Fruit fly (Drosophila melanogaster) whole organism, embryonic: ENCODE measurements around the gene CG16953.
A peak's percentile ranks its signal among the peaks of the same experiment; 100 is the strongest.

ENCODE experiments used
- CG11456 ChIP-seq: fragments of 200-800 bp; sonication (Bioruptor generic); IDR thresholded peaks from 3 replicates; pipeline ENCODE4 v1.3.6; 2022; ENCODE audit warnings: missing biosample characterization, missing genetic modification characterization
- CG12299 ChIP-seq: fragments of 200-800 bp; sonication (Bioruptor generic); optimal IDR thresholded peaks from 2 replicates; lab custom pipeline; 2018; ENCODE audit warnings: missing biosample characterization, mild to moderate bottlenecking, missing genetic modification characterization
- CG1233 ChIP-seq: fragments of 200-800 bp; sonication (Bioruptor generic); optimal IDR thresholded peaks from 4 replicates; lab custom pipeline; 2018; ENCODE audit warnings: missing biosample characterization, mild to moderate bottlenecking, missing genetic modification characterization
- CG13894 ChIP-seq: fragments of 200-800 bp; sonication (Bioruptor generic); optimal IDR thresholded peaks from 3 replicates; lab custom pipeline; 2018; ENCODE audit warnings: missing biosample characterization, mild to moderate bottlenecking, missing genetic modification characterization, moderate library complexity
- CG15073 ChIP-seq: fragments of 200-800 bp; sonication (Bioruptor generic); optimal IDR thresholded peaks from 2 replicates; lab custom pipeline; 2016; ENCODE audit warnings: missing biosample characterization, missing genetic modification characterization
- CG15479 ChIP-seq: fragments of 200-800 bp; sonication (Bioruptor generic); optimal IDR thresholded peaks from 3 replicates; lab custom pipeline; 2019; ENCODE audit warnings: missing biosample characterization, mild to moderate bottlenecking, missing genetic modification characterization, moderate library complexity
- CG16863 ChIP-seq: fragments of 200-800 bp; sonication (Bioruptor generic); optimal IDR thresholded peaks from 3 replicates; lab custom pipeline; 2016; ENCODE audit warnings: missing biosample characterization, missing genetic modification characterization
- CG17912 ChIP-seq: fragments of 200-800 bp; sonication (Bioruptor generic); optimal IDR thresholded peaks from 2 replicates; lab custom pipeline; 2018; ENCODE audit warnings: missing biosample characterization, mild to moderate bottlenecking, missing genetic modification characterization
- CG2199 ChIP-seq: fragments of 200-800 bp; sonication (Bioruptor generic); IDR thresholded peaks from 3 replicates; pipeline ENCODE4 v1.3.6; 2022; ENCODE audit warnings: missing biosample characterization, missing genetic modification characterization
- CG32532 ChIP-seq: fragments of 200-800 bp; sonication (Bioruptor generic); IDR thresholded peaks from 2 replicates; pipeline ENCODE4 v1.3.6; 2022; ENCODE audit warnings: missing biosample characterization, missing genetic modification characterization
- CG42726 ChIP-seq: fragments of 200-800 bp; sonication (Bioruptor generic); IDR thresholded peaks from 2 replicates; pipeline ENCODE4 v1.3.6; 2022; ENCODE audit warnings: missing biosample characterization, missing genetic modification characterization; ENCODE audit not compliant: partially characterized antibody
- CG4404 ChIP-seq: fragments of 200-800 bp; sonication (Bioruptor generic); IDR thresholded peaks from 2 replicates; pipeline ENCODE4 v1.3.6; 2022; ENCODE audit warnings: missing biosample characterization, missing genetic modification characterization
- CG8388 ChIP-seq: fragments of 200-800 bp; sonication (Bioruptor generic); optimal IDR thresholded peaks from 2 replicates; lab custom pipeline; 2019; ENCODE audit warnings: missing biosample characterization, mild to moderate bottlenecking, missing genetic modification characterization, moderate library complexity
- CG9609 ChIP-seq: fragments of 200-800 bp; sonication (Bioruptor generic); optimal IDR thresholded peaks from 3 replicates; lab custom pipeline; 2016; ENCODE audit warnings: missing biosample characterization, missing genetic modification characterization
- Camta ChIP-seq: fragments of 200-800 bp; sonication (Bioruptor generic); optimal IDR thresholded peaks from 2 replicates; lab custom pipeline; 2016; ENCODE audit warnings: missing biosample characterization, missing genetic modification characterization
- D ChIP-seq, 2 experiments: fragments of 200-800 bp in 1 of 2; fragments of >200 bp in 1 of 2; sonication (Bioruptor generic) in 1 of 2; optimal IDR thresholded peaks; 2 replicates in 1 of 2; 3 replicates in 1 of 2; lab custom pipeline; 2017; ENCODE audit warnings: mild to moderate bottlenecking in 1 of 2, missing biosample characterization in 1 of 2, missing genetic modification characterization in 1 of 2, missing genetic modification reagents in 1 of 2
- Drgx ChIP-seq: fragments of 200-800 bp; sonication (Bioruptor generic); IDR thresholded peaks from 2 replicates; pipeline ENCODE4 v1.3.6; 2022; ENCODE audit warnings: missing biosample characterization, missing genetic modification characterization
- E2f1 ChIP-seq: fragments of 200-800 bp; sonication (Bioruptor generic); IDR thresholded peaks from 2 replicates; pipeline ENCODE4 v1.3.6; 2022; ENCODE audit warnings: missing biosample characterization, missing genetic modification characterization
- Ets65A ChIP-seq: fragments of 200-800 bp; sonication (Bioruptor generic); peaks from one replicate; lab custom pipeline; 2016; ENCODE audit warnings: missing biosample characterization, missing genetic modification characterization
- Lpt ChIP-seq: fragments of >200 bp; optimal IDR thresholded peaks from 2 replicates; lab custom pipeline; 2018; ENCODE audit warnings: missing biosample characterization, missing genetic modification characterization
- Med ChIP-seq: fragments of 200-800 bp; sonication (Bioruptor generic); peaks from one replicate; lab custom pipeline; 2016; ENCODE audit warnings: missing biosample characterization, missing genetic modification characterization, mild to moderate bottlenecking, inconsistent platforms, moderate library complexity
- NfI ChIP-seq: fragments of 200-800 bp; sonication (Bioruptor generic); optimal IDR thresholded peaks from 3 replicates; lab custom pipeline; 2018; ENCODE audit warnings: missing biosample characterization, mild to moderate bottlenecking, missing genetic modification characterization, moderate library complexity
- Stat92E ChIP-seq, 3 experiments: fragments of >200 bp in 2 of 3; fragments of 200-800 bp in 1 of 3; sonication (Bioruptor generic) in 1 of 3; optimal IDR thresholded peaks; 2 replicates each; lab custom pipeline; 2017 to 2019; ENCODE audit warnings: missing biosample characterization in 3 of 3, missing genetic modification characterization in 3 of 3, mild to moderate bottlenecking in 1 of 3, moderate library complexity in 1 of 3
- Vsx1 ChIP-seq: fragments of 200-800 bp; sonication (Bioruptor generic); optimal IDR thresholded peaks from 2 replicates; lab custom pipeline; 2017; ENCODE audit warnings: missing biosample characterization, mild to moderate bottlenecking, missing genetic modification characterization, missing genetic modification reagents
- ase ChIP-seq: fragments of 200-800 bp; sonication (Bioruptor generic); IDR thresholded peaks from 3 replicates; pipeline ENCODE4 v1.3.6; 2022; ENCODE audit warnings: missing biosample characterization, missing genetic modification characterization
- cad ChIP-seq: fragments of >200 bp; optimal IDR thresholded peaks from 2 replicates; lab custom pipeline; 2017; ENCODE audit warnings: missing biosample characterization, missing genetic modification characterization
- crol ChIP-seq: fragments of 200-800 bp; sonication (Bioruptor generic); IDR thresholded peaks from 2 replicates; pipeline ENCODE4 v1.3.6; 2022; ENCODE audit warnings: missing biosample characterization, missing genetic modification characterization
- cwo ChIP-seq: fragments of 200-800 bp; sonication (Bioruptor generic); optimal IDR thresholded peaks from 3 replicates; lab custom pipeline; 2017; ENCODE audit warnings: missing biosample characterization, missing genetic modification characterization, mild to moderate bottlenecking, moderate library complexity, missing genetic modification reagents
- dmrt11E ChIP-seq: fragments of 200-800 bp; sonication (Bioruptor generic); optimal IDR thresholded peaks from 3 replicates; lab custom pipeline; 2018; ENCODE audit warnings: missing biosample characterization, mild to moderate bottlenecking, missing genetic modification characterization, moderate library complexity
- gce ChIP-seq: fragments of 200-800 bp; sonication (Bioruptor generic); IDR thresholded peaks from 3 replicates; pipeline ENCODE4 v1.3.6; 2022; ENCODE audit warnings: missing biosample characterization, missing genetic modification characterization
- grn ChIP-seq: fragments of 200-800 bp; sonication (Bioruptor generic); optimal IDR thresholded peaks from 3 replicates; lab custom pipeline; 2017; ENCODE audit warnings: missing biosample characterization, missing genetic modification characterization
- gt ChIP-seq: fragments of 200-800 bp; sonication (Bioruptor generic); IDR thresholded peaks from 2 replicates; pipeline ENCODE4 v1.3.6; 2022; ENCODE audit warnings: missing biosample characterization, missing genetic modification characterization
- insv ChIP-seq, 2 experiments: fragments of 200-800 bp; sonication (Bioruptor generic); optimal IDR thresholded peaks; 3 replicates each; lab custom pipeline; 2016 to 2018; ENCODE audit warnings: missing biosample characterization in 2 of 2, missing genetic modification characterization in 2 of 2
- inv ChIP-seq: fragments of 200-800 bp; sonication (Bioruptor generic); IDR thresholded peaks from 2 replicates; pipeline ENCODE4 v1.3.6; 2022; ENCODE audit warnings: missing biosample characterization, missing genetic modification characterization; ENCODE audit not compliant: partially characterized antibody
- kni ChIP-seq: fragments of 200-800 bp; sonication (Bioruptor generic); optimal IDR thresholded peaks from 3 replicates; lab custom pipeline; 2017; ENCODE audit warnings: mild to moderate bottlenecking, missing biosample characterization, missing genetic modification reagents, missing genetic modification characterization
- nau ChIP-seq: fragments of 200-800 bp; sonication (Bioruptor generic); optimal IDR thresholded peaks from 3 replicates; lab custom pipeline; 2017; ENCODE audit warnings: missing biosample characterization, mild to moderate bottlenecking, missing genetic modification characterization, missing genetic modification reagents
- nom ChIP-seq: fragments of 200-800 bp; sonication (Bioruptor generic); optimal IDR thresholded peaks from 2 replicates; lab custom pipeline; 2017; ENCODE audit warnings: missing biosample characterization, missing genetic modification characterization, mild to moderate bottlenecking, moderate library complexity, missing genetic modification reagents
- oc ChIP-seq: fragments of 200-800 bp; sonication (Bioruptor generic); optimal IDR thresholded peaks from 2 replicates; lab custom pipeline; 2018; ENCODE audit warnings: missing biosample characterization, mild to moderate bottlenecking, missing genetic modification characterization, moderate library complexity
- pros ChIP-seq: fragments of 200-800 bp; sonication (Bioruptor generic); optimal IDR thresholded peaks from 3 replicates; lab custom pipeline; 2019; ENCODE audit warnings: missing biosample characterization, mild to moderate bottlenecking, missing genetic modification characterization, moderate library complexity
- sima ChIP-seq: fragments of 200-800 bp; sonication (Bioruptor generic); optimal IDR thresholded peaks from 2 replicates; lab custom pipeline; 2016; ENCODE audit warnings: missing biosample characterization, missing genetic modification characterization
- tll ChIP-seq, 2 experiments: fragments of 200-800 bp in 1 of 2; fragments of >200 bp in 1 of 2; sonication (Bioruptor generic) in 1 of 2; optimal IDR thresholded peaks; 2 replicates each; lab custom pipeline; 2017 to 2019; ENCODE audit warnings: missing biosample characterization in 2 of 2, missing genetic modification characterization in 2 of 2, mild to moderate bottlenecking in 1 of 2, moderate library complexity in 1 of 2
- ttk ChIP-seq: fragments of 200-800 bp; sonication (Bioruptor generic); IDR thresholded peaks from 2 replicates; pipeline ENCODE4 v2.1.2; 2022; ENCODE audit warnings: missing biosample characterization, missing genetic modification characterization
- vfl ChIP-seq: fragments of 200-800 bp; sonication (Bioruptor generic); optimal IDR thresholded peaks from 2 replicates; lab custom pipeline; 2016; ENCODE audit warnings: missing biosample characterization, missing genetic modification characterization
- vvl ChIP-seq: fragments of 200-800 bp; sonication (Bioruptor generic); IDR thresholded peaks from 2 replicates; pipeline ENCODE4 v1.3.6; 2022; ENCODE audit warnings: missing biosample characterization, missing genetic modification characterization
- zfh1 ChIP-seq: fragments of 200-800 bp; sonication (Bioruptor generic); IDR thresholded peaks from 3 replicates; pipeline ENCODE4 v1.3.6; 2022; ENCODE audit warnings: missing biosample characterization, missing genetic modification characterization

CG16953 gene

dm6 chr3R:20545678-20546077, 40.0 kb downstream of the CG16953 start (continued):
- TF ChIP-seq cwo (peak; percentile 14), CG1233 (GFP tag; lab: Kevin White, UChicago) (no peak), ase (GFP tag; lab: Robert Waterston, UW) (no peak), vvl (0 out of 2 replicates have a peak, but pooled peaks have one; percentile 51), Med (peak; percentile 62), gt (GFP tag; lab: Robert Waterston, UW) (no peak), CG42726 (GFP tag; lab: Robert Waterston, UW) (no peak), CG13894 (peak; percentile 51)

dm6 chr3R:20544952-20545351, 40.7 kb downstream of the CG16953 start:
- TF ChIP-seq inv (GFP tag; lab: Robert Waterston, UW), result no peak
- 0 out of 2 replicates have a peak, but pooled peaks have one; percentile 8 for TF ChIP-seq Drgx (GFP tag; lab: Robert Waterston, UW)
- TF ChIP-seq nau (GFP tag; lab: Kevin White, UChicago), result no peak
- TF ChIP-seq CG32532 (GFP tag; lab: Robert Waterston, UW), result no peak
- no peak for TF ChIP-seq sima (GFP tag; lab: Kevin White, UChicago)
- no peak for TF ChIP-seq CG11456 (GFP tag; lab: Robert Waterston, UW)
- no peak for TF ChIP-seq CG12299
- TF ChIP-seq CG15073 (GFP tag; lab: Kevin White, UChicago), result no peak

- TF ChIP-seq insv (GFP tag; optimal IDR thresholded peaks at IDR 0.05; lab: Kevin White, UChicago) (peak in 1 of 2 experiments; percentile 66), CG16863 (no peak), E2f1 (GFP tag; lab: Robert Waterston, UW) (no peak), grn (peak; percentile 28)
Measured at dm6 chr3R:20543719-20544118, 41.9 kb downstream of the CG16953 start.

- no peak for TF ChIP-seq nom
- TF ChIP-seq Ets65A (GFP tag; lab: Kevin White, UChicago), result peak; percentile 28
- TF ChIP-seq grn, result peak; percentile 90
- TF ChIP-seq NfI (GFP tag; lab: Kevin White, UChicago), result no peak
- peak; percentile 23 for TF ChIP-seq Lpt
- TF ChIP-seq Stat92E (GFP tag; optimal IDR thresholded peaks at IDR 0.05; lab: Kevin White, UChicago), result peak in 1 of 3 experiments; percentile 89
- TF ChIP-seq vfl (GFP tag; lab: Kevin White, UChicago), result peak; percentile 26
- TF ChIP-seq CG2199 (GFP tag; lab: Robert Waterston, UW), result peak; percentile 54; the same call in 1 of the 3 replicates
- no peak for TF ChIP-seq CG8388 (GFP tag; lab: Kevin White, UChicago)
- TF ChIP-seq dmrt11E (tag; lab: Kevin White, UChicago), result no peak
- peak in 1 of 2 experiments; percentile 99 for TF ChIP-seq tll (GFP tag; optimal IDR thresholded peaks at IDR 0.05; lab: Kevin White, UChicago)
- peak; percentile 3 for TF ChIP-seq CG15479 (GFP tag; lab: Kevin White, UChicago)
- TF ChIP-seq zfh1 (GFP tag; lab: Robert Waterston, UW), result 0 out of 3 replicates have a peak, but pooled peaks have one; percentile 6
- peak; percentile 61 for TF ChIP-seq Med
- no peak for TF ChIP-seq Vsx1 (GFP tag; lab: Kevin White, UChicago)
- peak; percentile 61 for TF ChIP-seq pros (GFP tag; lab: Kevin White, UChicago)
- no peak for TF ChIP-seq oc (tag; lab: Kevin White, UChicago)
- TF ChIP-seq CG4404 (GFP tag; lab: Robert Waterston, UW), result no peak
- TF ChIP-seq ttk (GFP tag; lab: Robert Waterston, UW), result no peak
- TF ChIP-seq gce (GFP tag; lab: Robert Waterston, UW), result no peak
- peak; percentile 27 for TF ChIP-seq cad (GFP tag; lab: Kevin White, UChicago)
- TF ChIP-seq kni (GFP tag; lab: Kevin White, UChicago), result peak; percentile 94
- TF ChIP-seq Camta, result no peak
- TF ChIP-seq CG17912 (GFP tag; lab: Kevin White, UChicago), result no peak
- 0 out of 2 replicates have a peak, but pooled peaks have one; percentile 29 for TF ChIP-seq crol (GFP tag; lab: Robert Waterston, UW)
- TF ChIP-seq D (optimal IDR thresholded peaks at IDR 0.05; lab: Kevin White, UChicago), result peak; percentile 25
- no peak for TF ChIP-seq D (GFP tag; optimal IDR thresholded peaks at IDR 0.05; lab: Kevin White, UChicago)
- TF ChIP-seq CG42726 (GFP tag; lab: Robert Waterston, UW), result no peak
- TF ChIP-seq CG9609 (GFP tag; lab: Kevin White, UChicago), result no peak
Measured at dm6 chr3R:20543220-20543619, 42.4 kb downstream of the CG16953 start.
